Fruit fly (Drosophila melanogaster): ENCODE results near the gene CHES-1-like.

Gene CHES-1-like

dm6 chrX:7698000-7698896 lies 10.9 kb downstream of the CHES-1-like start:
- peak; percentile 99 for TF ChIP-seq noc (tag; optimal IDR thresholded peaks at IDR 0.05)

dm6 chrX:7696711-7697654 lies 12.2 kb downstream of the CHES-1-like start:
- peak; percentile 97 for TF ChIP-seq noc (tag; optimal IDR thresholded peaks at IDR 0.05)

dm6 chrX:7696165-7696564 lies 13.0 kb downstream of the CHES-1-like start:
- no peak for TF ChIP-seq noc (tag; optimal IDR thresholded peaks at IDR 0.05)

dm6 chrX:7695391-7696053 lies 13.7 kb downstream of the CHES-1-like start:
- TF ChIP-seq noc (tag; optimal IDR thresholded peaks at IDR 0.05): no peak

- no peak for TF ChIP-seq noc (tag; optimal IDR thresholded peaks at IDR 0.05)
These were observed 14.3 kb downstream of the CHES-1-like start for dm6 chrX:7694868-7695267.

dm6 chrX:7694207-7694606 lies 15.0 kb downstream of the CHES-1-like start:
- TF ChIP-seq noc (tag; optimal IDR thresholded peaks at IDR 0.05): no peak

dm6 chrX:7693423-7693822 lies 15.8 kb downstream of the CHES-1-like start:
- TF ChIP-seq noc (tag; optimal IDR thresholded peaks at IDR 0.05): no peak

dm6 chrX:7692740-7693064 lies 16.5 kb downstream of the CHES-1-like start:
- TF ChIP-seq noc (tag; optimal IDR thresholded peaks at IDR 0.05): peak; percentile 89

dm6 chrX:7691947-7692739 lies 17.0 kb downstream of the CHES-1-like start:
- TF ChIP-seq noc (tag; optimal IDR thresholded peaks at IDR 0.05): peak; percentile 81

- peak; percentile 55 for TF ChIP-seq noc (tag; optimal IDR thresholded peaks at IDR 0.05)
These were observed 17.8 kb downstream of the CHES-1-like start for dm6 chrX:7691221-7691914.

- peak; percentile 91 for TF ChIP-seq noc (tag; optimal IDR thresholded peaks at IDR 0.05)
These were observed 18.5 kb downstream of the CHES-1-like start for dm6 chrX:7690683-7691082.

dm6 chrX:7688871-7689270 lies 20.3 kb downstream of the CHES-1-like start:
- no peak for TF ChIP-seq noc (tag; optimal IDR thresholded peaks at IDR 0.05)

dm6 chrX:7686071-7686470 lies 23.1 kb downstream of the CHES-1-like start:
- no peak for TF ChIP-seq noc (tag; optimal IDR thresholded peaks at IDR 0.05)

- no peak for TF ChIP-seq noc (tag; optimal IDR thresholded peaks at IDR 0.05)
These were observed 30.4 kb downstream of the CHES-1-like start for dm6 chrX:7678824-7679223.

- TF ChIP-seq noc (tag; optimal IDR thresholded peaks at IDR 0.05): no peak
These were observed 32.3 kb downstream of the CHES-1-like start for dm6 chrX:7676873-7677272.

Data from whole organism, larva.